Fruit fly (Drosophila melanogaster) whole organism, prepupa: Measurements from ENCODE around the gene CG4098.

Experiments used
- CG10631 ChIP-seq: fragments of 200-800 bp; sonication (Bioruptor generic); optimal IDR thresholded peaks from 2 replicates; lab custom pipeline; 2016; ENCODE audit warnings: missing biosample characterization, missing genetic modification characterization
- CG10669 ChIP-seq: fragments of 200-800 bp; sonication (Bioruptor generic); optimal IDR thresholded peaks from 3 replicates; lab custom pipeline; 2018; ENCODE audit warnings: missing biosample characterization, mild to moderate bottlenecking, missing genetic modification characterization, moderate library complexity
- CG11762 ChIP-seq: fragments of 200-800 bp; sonication (Bioruptor generic); optimal IDR thresholded peaks from 3 replicates; lab custom pipeline; 2016; ENCODE audit warnings: missing biosample characterization, missing genetic modification characterization; ENCODE audit not compliant: insufficient read depth
- CG11902 ChIP-seq: fragments of 200-800 bp; sonication (Bioruptor generic); optimal IDR thresholded peaks from 3 replicates; lab custom pipeline; 2016; ENCODE audit warnings: missing biosample characterization, missing genetic modification characterization
- CG15336 ChIP-seq: fragments of 200-800 bp; sonication (Bioruptor generic); IDR thresholded peaks from 2 replicates; pipeline ENCODE4 v1.3.6; 2022; ENCODE audit warnings: missing biosample characterization, missing genetic modification characterization
- CG16779 ChIP-seq: fragments of 200-800 bp; sonication (Bioruptor generic); optimal IDR thresholded peaks from 3 replicates; lab custom pipeline; 2017; ENCODE audit warnings: missing biosample characterization, mild to moderate bottlenecking, missing genetic modification characterization
- CG31627 ChIP-seq: fragments of 200-800 bp; sonication (Bioruptor generic); optimal IDR thresholded peaks from 3 replicates; lab custom pipeline; 2016; ENCODE audit warnings: missing biosample characterization, missing genetic modification characterization
- CG32006 ChIP-seq: fragments of 200-800 bp; sonication (Bioruptor generic); optimal IDR thresholded peaks from 3 replicates; lab custom pipeline; 2017; ENCODE audit warnings: missing biosample characterization, mild to moderate bottlenecking, missing genetic modification characterization
- CG34406 ChIP-seq: fragments of 200-800 bp; sonication (Bioruptor generic); optimal IDR thresholded peaks from 3 replicates; lab custom pipeline; 2016; ENCODE audit warnings: missing biosample characterization, missing genetic modification characterization
- CG6163 ChIP-seq: fragments of 200-800 bp; sonication (Bioruptor generic); IDR thresholded peaks from 3 replicates; pipeline ENCODE4 v1.3.6; 2022; ENCODE audit warnings: missing biosample characterization, missing genetic modification characterization
- CG6808 ChIP-seq: fragments of 200-800 bp; sonication (Bioruptor generic); optimal IDR thresholded peaks from 3 replicates; lab custom pipeline; 2017; ENCODE audit warnings: missing biosample characterization, missing genetic modification characterization, mild to moderate bottlenecking, moderate library complexity, missing genetic modification reagents
- CG7368 ChIP-seq: fragments of 200-800 bp; sonication (Bioruptor generic); optimal IDR thresholded peaks from 3 replicates; lab custom pipeline; 2016; ENCODE audit warnings: missing biosample characterization, missing genetic modification characterization
- CG8119 ChIP-seq: fragments of 200-800 bp; sonication (Bioruptor generic); IDR thresholded peaks from 3 replicates; pipeline ENCODE4 v1.3.6; 2022; ENCODE audit warnings: missing biosample characterization, missing genetic modification characterization
- CG8319 ChIP-seq: fragments of 200-800 bp; sonication (Bioruptor generic); optimal IDR thresholded peaks from 3 replicates; lab custom pipeline; 2016; ENCODE audit warnings: missing biosample characterization, missing genetic modification characterization
- CG8632 ChIP-seq: fragments of 200-800 bp; sonication (Bioruptor generic); optimal IDR thresholded peaks from 3 replicates; lab custom pipeline; 2016; ENCODE audit warnings: missing biosample characterization, missing genetic modification characterization
- CG9139 ChIP-seq: fragments of 200-800 bp; sonication (Bioruptor generic); optimal IDR thresholded peaks from 3 replicates; lab custom pipeline; 2017; ENCODE audit warnings: missing biosample characterization, mild to moderate bottlenecking, missing genetic modification characterization
- Eip78C ChIP-seq: fragments of 200-800 bp; sonication (Bioruptor generic); peaks from one replicate; lab custom pipeline; 2016; ENCODE audit warnings: missing biosample characterization, missing genetic modification characterization
- Eip93F ChIP-seq: fragments of 200-800 bp; sonication (Bioruptor generic); optimal IDR thresholded peaks from 2 replicates; lab custom pipeline; 2016; ENCODE audit warnings: missing biosample characterization, mild to moderate bottlenecking, missing genetic modification characterization
- Ets21C ChIP-seq: fragments of 200-800 bp; sonication (Bioruptor generic); optimal IDR thresholded peaks from 3 replicates; lab custom pipeline; 2016; ENCODE audit warnings: missing biosample characterization, missing genetic modification characterization
- Gug ChIP-seq: fragments of 200-800 bp; sonication (Bioruptor generic); IDR thresholded peaks from 2 replicates; pipeline ENCODE4 v1.3.6; 2022; ENCODE audit warnings: missing biosample characterization, missing genetic modification characterization
- Hr38 ChIP-seq: sonication (Bioruptor generic); optimal IDR thresholded peaks from 2 replicates; lab custom pipeline; 2016; ENCODE audit warnings: missing biosample characterization, missing genetic modification characterization
- Hr39 ChIP-seq: fragments of 200-800 bp; sonication (Bioruptor generic); optimal IDR thresholded peaks from 2 replicates; lab custom pipeline; 2016; ENCODE audit warnings: missing biosample characterization, missing genetic modification characterization
- Hr4 ChIP-seq: fragments of 200-800 bp; sonication (Bioruptor generic); optimal IDR thresholded peaks from 3 replicates; lab custom pipeline; 2016; ENCODE audit warnings: missing biosample characterization, missing genetic modification characterization
- Met ChIP-seq: fragments of 200-800 bp; sonication (Bioruptor generic); optimal IDR thresholded peaks from 3 replicates; lab custom pipeline; 2016; ENCODE audit warnings: missing biosample characterization, missing genetic modification characterization
- OdsH ChIP-seq: fragments of 200-800 bp; sonication (Bioruptor generic); optimal IDR thresholded peaks from 3 replicates; lab custom pipeline; 2016; ENCODE audit warnings: missing biosample characterization, missing genetic modification characterization
- Smox ChIP-seq: fragments of 200-800 bp; sonication (Bioruptor generic); optimal IDR thresholded peaks from 3 replicates; lab custom pipeline; 2016; ENCODE audit warnings: missing biosample characterization, missing genetic modification characterization
- Sox102F ChIP-seq: fragments of 200-800 bp; sonication (Bioruptor generic); optimal IDR thresholded peaks from 2 replicates; lab custom pipeline; 2016; ENCODE audit warnings: missing biosample characterization, mild to moderate bottlenecking, missing genetic modification characterization
- achi ChIP-seq: fragments of 200-800 bp; sonication (Bioruptor generic); optimal IDR thresholded peaks from 3 replicates; lab custom pipeline; 2016; ENCODE audit warnings: missing biosample characterization, missing genetic modification characterization
- acj6 ChIP-seq: fragments of 200-800 bp; sonication (Bioruptor generic); optimal IDR thresholded peaks from 3 replicates; lab custom pipeline; 2016; ENCODE audit warnings: missing biosample characterization, missing genetic modification characterization
- cyc ChIP-seq: fragments of 200-800 bp; sonication (Bioruptor generic); optimal IDR thresholded peaks from 3 replicates; lab custom pipeline; 2016; ENCODE audit warnings: missing biosample characterization, missing genetic modification characterization
- dac ChIP-seq: fragments of 200-800 bp; sonication (Bioruptor generic); optimal IDR thresholded peaks from 2 replicates; lab custom pipeline; 2017; ENCODE audit warnings: missing biosample characterization, mild to moderate bottlenecking, missing genetic modification characterization
- dsx ChIP-seq: fragments of 200-800 bp; optimal IDR thresholded peaks from 3 replicates; lab custom pipeline; 2019; ENCODE audit warnings: missing biosample characterization, mild to moderate bottlenecking, missing genetic modification characterization, moderate library complexity; ENCODE audit not compliant: poor library complexity, severe bottlenecking
- eg ChIP-seq: fragments of 200-800 bp; sonication (Bioruptor generic); IDR thresholded peaks from 3 replicates; pipeline ENCODE4 v1.3.6; 2022; ENCODE audit warnings: missing biosample characterization, missing genetic modification characterization
- esn ChIP-seq: fragments of 200-800 bp; sonication (Bioruptor generic); optimal IDR thresholded peaks from 2 replicates; lab custom pipeline; 2016; ENCODE audit warnings: missing biosample characterization, mild to moderate bottlenecking, missing genetic modification characterization, moderate library complexity
- fd85E ChIP-seq: fragments of 200-800 bp; sonication (Bioruptor generic); optimal IDR thresholded peaks from 3 replicates; lab custom pipeline; 2016; ENCODE audit warnings: missing biosample characterization, missing genetic modification characterization
- fkh ChIP-seq: fragments of 200-800 bp; sonication (Bioruptor generic); optimal IDR thresholded peaks from 3 replicates; lab custom pipeline; 2017; ENCODE audit warnings: missing biosample characterization, mild to moderate bottlenecking, missing genetic modification characterization, moderate library complexity
- salr ChIP-seq, 2 experiments: fragments of 200-800 bp; sonication (Bioruptor generic); optimal IDR thresholded peaks; 3 replicates each; lab custom pipeline; 2016 to 2018; ENCODE audit warnings: missing biosample characterization in 2 of 2, missing genetic modification characterization in 2 of 2, mild to moderate bottlenecking in 1 of 2
- ss ChIP-seq, 2 experiments: fragments of 200-800 bp; sonication (Bioruptor generic); optimal IDR thresholded peaks; 2 replicates in 1 of 2; 3 replicates in 1 of 2; lab custom pipeline; 2017 to 2018; ENCODE audit warnings: mild to moderate bottlenecking in 2 of 2, missing biosample characterization in 2 of 2, missing genetic modification characterization in 2 of 2, moderate library complexity in 1 of 2
- topi ChIP-seq: fragments of 200-800 bp; sonication (Bioruptor generic); optimal IDR thresholded peaks from 3 replicates; lab custom pipeline; 2016; ENCODE audit warnings: missing biosample characterization, missing genetic modification characterization
- vri ChIP-seq: fragments of 200-800 bp; sonication (Bioruptor generic); optimal IDR thresholded peaks from 3 replicates; lab custom pipeline; 2016; ENCODE audit warnings: missing biosample characterization, mild to moderate bottlenecking, missing genetic modification characterization

The CG4098 gene

dm6 chr3L:16638639-16639388, 29.7 kb upstream of the CG4098 start (continued):
- no peak for TF ChIP-seq CG16779
- TF ChIP-seq dsx (GFP tag; lab: Kevin White, UChicago) = peak; percentile 53
- no peak for TF ChIP-seq Eip93F
- no peak for TF ChIP-seq fd85E
- TF ChIP-seq vri (GFP tag; lab: Kevin White, UChicago) = no peak
- TF ChIP-seq CG32006 (GFP tag; lab: Kevin White, UChicago) = peak; percentile 35
- TF ChIP-seq Ets21C (GFP tag; lab: Kevin White, UChicago) = no peak
- TF ChIP-seq CG11762 = no peak
- no peak for TF ChIP-seq CG8319 (GFP tag; lab: Kevin White, UChicago)
- TF ChIP-seq Gug = no peak
- TF ChIP-seq Eip78C (GFP tag; lab: Kevin White, UChicago) = peak; percentile 69
- TF ChIP-seq esn = peak; percentile 71
- TF ChIP-seq CG8119 (GFP tag; lab: Robert Waterston, UW) = no peak; the same call in 2 of the 3 replicates
- TF ChIP-seq CG6163 (GFP tag; lab: Robert Waterston, UW) = 0 out of 3 replicates have a peak, but pooled peaks have one; percentile 3
- no peak for TF ChIP-seq ss (GFP tag; optimal IDR thresholded peaks at IDR 0.05; lab: Kevin White, UChicago)
- TF ChIP-seq CG34406 (GFP tag; lab: Kevin White, UChicago) = peak; percentile 39
- TF ChIP-seq CG9139 (GFP tag; lab: Kevin White, UChicago) = no peak
- peak; percentile 55 for TF ChIP-seq Sox102F (GFP tag; lab: Kevin White, UChicago)
- no peak for TF ChIP-seq CG11902 (GFP tag; lab: Kevin White, UChicago)
- TF ChIP-seq CG10669 = no peak
- peak; percentile 19 for TF ChIP-seq CG10631 (GFP tag; lab: Kevin White, UChicago)
- no peak for TF ChIP-seq CG15336
- peak; percentile 40 for TF ChIP-seq Smox (GFP tag; lab: Kevin White, UChicago)
- peak; percentile 7 for TF ChIP-seq acj6
- TF ChIP-seq Met (GFP tag; lab: Kevin White, UChicago) = peak; percentile 61
- peak; percentile 19 for TF ChIP-seq CG8632
- no peak for TF ChIP-seq Hr38 (GFP tag; lab: Kevin White, UChicago)
- TF ChIP-seq CG31627 = peak; percentile 51
- no peak for TF ChIP-seq dac (GFP tag; lab: Kevin White, UChicago)
- peak; percentile 12 for TF ChIP-seq cyc (GFP tag; lab: Kevin White, UChicago)
- TF ChIP-seq Hr39 (GFP tag; lab: Kevin White, UChicago) = peak; percentile 42
- no peak for TF ChIP-seq CG6808 (GFP tag; lab: Kevin White, UChicago)

dm6 chr3L:16635566-16636210, 26.5 kb upstream of the CG4098 start:
- TF ChIP-seq eg (GFP tag; lab: Robert Waterston, UW) (no peak), CG6163 (GFP tag; lab: Robert Waterston, UW) (peak; percentile 24; the same call in 1 of the 3 replicates), Eip78C (GFP tag; lab: Kevin White, UChicago) (peak; percentile 60), salr (GFP tag; optimal IDR thresholded peaks at IDR 0.05; lab: Kevin White, UChicago) (peak in 1 of 2 experiments; percentile 11), fkh (no peak), CG7368 (no peak), achi (GFP tag; lab: Kevin White, UChicago) (peak; percentile 4), Hr38 (GFP tag; lab: Kevin White, UChicago) (no peak), esn (peak; percentile 15), Hr4 (GFP tag; lab: Kevin White, UChicago) (peak; percentile 52), OdsH (GFP tag; lab: Kevin White, UChicago) (peak; percentile 25), CG32006 (GFP tag; lab: Kevin White, UChicago) (peak; percentile 51), topi (GFP tag; lab: Kevin White, UChicago) (peak; percentile 13), Ets21C (GFP tag; lab: Kevin White, UChicago) (no peak), acj6 (no peak), Met (GFP tag; lab: Kevin White, UChicago) (peak; percentile 19), CG10631 (GFP tag; lab: Kevin White, UChicago) (peak; percentile 13)
- TF ChIP-seq, all 60 proteins: peak for 11
